Worm (Caenorhabditis elegans): Measurements from ENCODE around the gene baf-1.

baf-1 gene

ce11 chrIII:9509764-9510370 lies 42.6 kb downstream of the baf-1 start (continued):
- TF ChIP-seq grh-1 (GFP tag; IDR thresholded peaks at IDR 0.05) (no peak), unc-130 (tag; optimal IDR thresholded peaks at IDR 0.05) (no peak), skn-1 (tag; optimal IDR thresholded peaks at IDR 0.05) (no peak), ama-1 (optimal IDR thresholded peaks at IDR 0.05) (peak; percentile 56), tbx-2 (tag; optimal IDR thresholded peaks at IDR 0.05) (no peak), F16B12.6 (tag; optimal IDR thresholded peaks at IDR 0.05) (no peak), hlh-17 (GFP tag; optimal IDR thresholded peaks at IDR 0.05; ENCODE audit: borderline replicate concordance) (no peak), aly-2 (tag; optimal IDR thresholded peaks at IDR 0.05) (peak; percentile 57), egl-27 (tag; optimal IDR thresholded peaks at IDR 0.05) (no peak), tlp-1 (tag; optimal IDR thresholded peaks at IDR 0.05) (no peak), pag-3 (tag; optimal IDR thresholded peaks at IDR 0.05; ENCODE audit: borderline replicate concordance, insufficient read depth) (no peak), isw-1 (GFP tag; IDR thresholded peaks at IDR 0.05) (no peak), pqm-1 (tag; optimal IDR thresholded peaks at IDR 0.05) (no peak), mab-9 (GFP tag; IDR thresholded peaks at IDR 0.05) (no peak), ceh-8 (GFP tag; optimal IDR thresholded peaks at IDR 0.05) (no peak), elt-3 (tag; optimal IDR thresholded peaks at IDR 0.05) (no peak), fkh-4 (tag; optimal IDR thresholded peaks at IDR 0.05; ENCODE audit: borderline replicate concordance) (no peak), fkh-10 (GFP tag; optimal IDR thresholded peaks at IDR 0.05) (peak; percentile 36), nhr-28 (tag; optimal IDR thresholded peaks at IDR 0.05) (no peak), pax-3 (tag; optimal IDR thresholded peaks at IDR 0.05) (no peak), ceh-63 (GFP tag; optimal IDR thresholded peaks at IDR 0.05) (no peak), C34B4.2 (tag; optimal IDR thresholded peaks at IDR 0.05) (no peak), jun-1 (tag; optimal IDR thresholded peaks at IDR 0.05) (no peak), nhr-77 (tag; optimal IDR thresholded peaks at IDR 0.05) (no peak), xbp-1 (tag; optimal IDR thresholded peaks at IDR 0.05) (no peak), aha-1 (tag; optimal IDR thresholded peaks at IDR 0.05) (no peak), elt-2 (tag; optimal IDR thresholded peaks at IDR 0.05) (no peak), fkh-8 (tag; optimal IDR thresholded peaks at IDR 0.05) (no peak), ztf-11 (tag; optimal IDR thresholded peaks at IDR 0.05) (no peak), mdl-1 (tag; optimal IDR thresholded peaks at IDR 0.05) (no peak), ceh-88 (GFP tag; IDR thresholded peaks at IDR 0.05) (no peak)

- TF ChIP-seq isw-1 (GFP tag; IDR thresholded peaks at IDR 0.05) = no peak
- TF ChIP-seq nhr-28 (tag; optimal IDR thresholded peaks at IDR 0.05) = no peak
- no peak for TF ChIP-seq pqm-1 (tag; optimal IDR thresholded peaks at IDR 0.05)
- TF ChIP-seq zag-1 (tag; optimal IDR thresholded peaks at IDR 0.05) = no peak
- TF ChIP-seq unc-30 (tag; optimal IDR thresholded peaks at IDR 0.05) = no peak
- TF ChIP-seq lin-13 (GFP tag; optimal IDR thresholded peaks at IDR 0.05) = no peak
- no peak for TF ChIP-seq ceh-63 (GFP tag; optimal IDR thresholded peaks at IDR 0.05)
- no peak for TF ChIP-seq egl-13 (tag; optimal IDR thresholded peaks at IDR 0.05)
- TF ChIP-seq ztf-11 (tag; optimal IDR thresholded peaks at IDR 0.05) = no peak
- TF ChIP-seq lin-14 (GFP tag; optimal IDR thresholded peaks at IDR 0.05) = no peak
Observed at ce11 chrIII:9511055-9511520, 43.8 kb downstream of the baf-1 start, which contains the start of gene F55H2.5. Gene F55H2.5, plus strand, starts transcription at chrIII:9511470.

- TF ChIP-seq grh-1 (GFP tag; IDR thresholded peaks at IDR 0.05) (no peak), C34B4.2 (tag; optimal IDR thresholded peaks at IDR 0.05) (no peak)
Observed at ce11 chrIII:9511660-9512059, 44.4 kb downstream of the baf-1 start.

- TF ChIP-seq hlh-4 (tag; optimal IDR thresholded peaks at IDR 0.05) (no peak), C04F5.9 (tag; optimal IDR thresholded peaks at IDR 0.05) (no peak), ets-5 (GFP tag; IDR thresholded peaks at IDR 0.05) (no peak), lin-14 (GFP tag; optimal IDR thresholded peaks at IDR 0.05) (no peak), zag-1 (tag; optimal IDR thresholded peaks at IDR 0.05) (no peak), hlh-17 (GFP tag; optimal IDR thresholded peaks at IDR 0.05; ENCODE audit: borderline replicate concordance) (no peak), C34B4.2 (tag; optimal IDR thresholded peaks at IDR 0.05) (no peak), pag-3 (tag; optimal IDR thresholded peaks at IDR 0.05; ENCODE audit: borderline replicate concordance, insufficient read depth) (no peak), ceh-63 (GFP tag; optimal IDR thresholded peaks at IDR 0.05) (no peak), irx-1 (tag; optimal IDR thresholded peaks at IDR 0.05) (no peak), sptf-1 (tag; optimal IDR thresholded peaks at IDR 0.05) (no peak), sup-37 (GFP tag; optimal IDR thresholded peaks at IDR 0.05) (no peak), ceh-88 (GFP tag; IDR thresholded peaks at IDR 0.05) (no peak)
Observed at ce11 chrIII:9513006-9513405, 45.7 kb downstream of the baf-1 start.

Measured in whole organism, L1 larva.